Worm (Caenorhabditis elegans) whole organism, midembryonic: ENCODE data around the gene trf-1.

Experiments
- T22C8.4 ChIP-seq: fragments of 200-800 bp; sonication (Bioruptor generic); IDR thresholded peaks from 2 replicates; pipeline ENCODE4 v1.3.6; 2022; ENCODE audit warnings: missing genetic modification characterization, missing compliant biosample characterization
- flt-1 ChIP-seq: fragments of 200-800 bp; sonication (Bioruptor generic); IDR thresholded peaks from 2 replicates; pipeline ENCODE4 v1.3.6; 2022; ENCODE audit warnings: missing genetic modification characterization, missing compliant biosample characterization
- med-1 ChIP-seq: sonication (generic microtip); optimal IDR thresholded peaks from 2 replicates; lab custom pipeline; 2017; ENCODE audit warnings: missing genetic modification characterization, mild to moderate bottlenecking, missing compliant biosample characterization, antibody characterized with exemption, missing genetic modification reagents; ENCODE audit not compliant: insufficient read depth
- ref-1 ChIP-seq: fragments of 200-800 bp; sonication (Bioruptor generic); conservative IDR thresholded peaks from 2 replicates; pipeline ENCODE4 v1.3.6; 2022; ENCODE audit warnings: missing genetic modification reagents, missing genetic modification characterization, missing compliant biosample characterization

DNA sequence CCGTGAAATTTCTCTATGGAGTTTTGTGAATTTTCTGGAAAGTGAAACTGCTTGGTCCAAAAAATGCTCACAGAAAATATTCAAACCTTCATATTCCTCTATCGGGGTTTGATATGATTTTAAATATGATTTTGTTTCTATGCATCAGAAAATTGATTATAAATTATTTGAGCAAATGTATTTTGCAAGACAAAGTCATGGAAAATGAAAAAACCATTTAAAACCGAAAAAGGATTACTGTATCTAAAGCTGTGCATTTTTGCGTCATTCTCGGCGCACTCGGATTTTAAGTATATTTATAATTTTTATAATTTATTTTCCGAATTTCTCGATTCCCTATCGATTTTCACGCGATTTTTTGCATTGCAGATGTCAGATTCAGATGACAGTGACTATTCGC is 41.2 kb downstream of the trf-1 start, which contains the start of gene pssy-2:
- TF ChIP-seq T22C8.4 (GFP tag; lab: Robert Waterston, UW): no peak
- no peak for TF ChIP-seq ref-1
- no peak for TF ChIP-seq flt-1 (GFP tag; lab: Robert Waterston, UW)
- no peak for TF ChIP-seq med-1 (GFP tag; lab: Kevin White, UChicago)
